Fruit fly (Drosophila melanogaster) whole organism, embryonic: ENCODE results near the gene CG34008.
A peak's percentile ranks its signal among the peaks of the same experiment; 100 is the strongest.

Source experiments
- Ada2b ChIP-seq: fragments of 200-800 bp; sonication (Bioruptor generic); IDR thresholded peaks from 2 replicates; pipeline ENCODE4 v1.3.6; 2022; ENCODE audit warnings: missing biosample characterization, missing genetic modification characterization
- Blimp-1 ChIP-seq: fragments of 200-800 bp; sonication (Bioruptor generic); optimal IDR thresholded peaks from 3 replicates; lab custom pipeline; 2018; ENCODE audit warnings: missing biosample characterization, missing genetic modification characterization, mild to moderate bottlenecking, moderate library complexity, missing genetic modification reagents
- Bteb2 ChIP-seq: fragments of 200-800 bp; sonication (Bioruptor generic); optimal IDR thresholded peaks from 2 replicates; lab custom pipeline; 2016; ENCODE audit warnings: missing biosample characterization, missing genetic modification characterization
- CG1024 ChIP-seq: fragments of 200-800 bp; sonication (Bioruptor generic); IDR thresholded peaks from 2 replicates; pipeline ENCODE4 v1.3.6; 2022; ENCODE audit warnings: missing biosample characterization, missing genetic modification characterization
- CG10366 ChIP-seq: fragments of 200-800 bp; sonication (Bioruptor generic); IDR thresholded peaks from 2 replicates; pipeline ENCODE4 v1.3.6; 2022; ENCODE audit warnings: missing biosample characterization, missing genetic modification characterization
- CG10543 ChIP-seq: fragments of 200-800 bp; sonication (Bioruptor generic); optimal IDR thresholded peaks from 3 replicates; lab custom pipeline; 2017; ENCODE audit warnings: missing biosample characterization, mild to moderate bottlenecking, missing genetic modification characterization, moderate library complexity
- CG11247 ChIP-seq: fragments of 200-800 bp; sonication (Bioruptor generic); IDR thresholded peaks from 2 replicates; pipeline ENCODE4 v1.3.6; 2022; ENCODE audit warnings: missing biosample characterization, missing genetic modification characterization
- CG11456 ChIP-seq: fragments of 200-800 bp; sonication (Bioruptor generic); IDR thresholded peaks from 3 replicates; pipeline ENCODE4 v1.3.6; 2022; ENCODE audit warnings: missing biosample characterization, missing genetic modification characterization
- CG13123 ChIP-seq: fragments of 200-800 bp; sonication (Bioruptor generic); optimal IDR thresholded peaks from 2 replicates; lab custom pipeline; 2016; ENCODE audit warnings: missing biosample characterization, missing genetic modification characterization
- CG14441 ChIP-seq: fragments of 200-800 bp; sonication (Bioruptor generic); IDR thresholded peaks from 2 replicates; pipeline ENCODE4 v1.3.6; 2022; ENCODE audit warnings: missing biosample characterization, missing genetic modification characterization
- CG1529 ChIP-seq: fragments of 200-800 bp; sonication (Bioruptor generic); optimal IDR thresholded peaks from 3 replicates; lab custom pipeline; 2018; ENCODE audit warnings: missing biosample characterization, missing genetic modification characterization
- CG15601 ChIP-seq: fragments of 200-800 bp; sonication (Bioruptor generic); optimal IDR thresholded peaks from 3 replicates; lab custom pipeline; 2019; ENCODE audit warnings: missing biosample characterization, mild to moderate bottlenecking, missing genetic modification characterization, moderate library complexity
- CG1603 ChIP-seq: fragments of 200-800 bp; sonication (Bioruptor generic); optimal IDR thresholded peaks from 2 replicates; lab custom pipeline; 2019; ENCODE audit warnings: missing biosample characterization, mild to moderate bottlenecking, missing genetic modification characterization, moderate library complexity
- CG16779 ChIP-seq: fragments of 200-800 bp; sonication (Bioruptor generic); IDR thresholded peaks from 2 replicates; pipeline ENCODE4 v1.3.6; 2022; ENCODE audit warnings: missing biosample characterization, missing genetic modification characterization
- CG17361 ChIP-seq: fragments of 200-800 bp; sonication (Bioruptor generic); IDR thresholded peaks from 3 replicates; pipeline ENCODE4 v1.3.6; 2022; ENCODE audit warnings: missing biosample characterization, missing genetic modification characterization
- CG17385 ChIP-seq: fragments of 200-800 bp; sonication (Bioruptor generic); optimal IDR thresholded peaks from 3 replicates; lab custom pipeline; 2018; ENCODE audit warnings: missing biosample characterization, mild to moderate bottlenecking, missing genetic modification characterization
- CG3847 ChIP-seq: fragments of 200-800 bp; sonication (Bioruptor generic); IDR thresholded peaks from 2 replicates; pipeline ENCODE4 v1.3.6; 2022; ENCODE audit warnings: missing biosample characterization, missing genetic modification characterization
- CG4360 ChIP-seq: fragments of 200-800 bp; sonication (Bioruptor generic); IDR thresholded peaks from 2 replicates; pipeline ENCODE4 v1.3.6; 2022; ENCODE audit warnings: missing biosample characterization, missing genetic modification characterization
- CG4707 ChIP-seq: fragments of 200-800 bp; sonication (Bioruptor generic); optimal IDR thresholded peaks from 2 replicates; lab custom pipeline; 2018; ENCODE audit warnings: missing biosample characterization, mild to moderate bottlenecking, missing genetic modification characterization, moderate library complexity
- CG4854 ChIP-seq: fragments of 200-800 bp; sonication (Bioruptor generic); optimal IDR thresholded peaks from 2 replicates; lab custom pipeline; 2016; ENCODE audit warnings: missing biosample characterization, missing genetic modification characterization, inconsistent platforms
- CG6813 ChIP-seq: fragments of 200-800 bp; sonication (Bioruptor generic); optimal IDR thresholded peaks from 2 replicates; lab custom pipeline; 2017; ENCODE audit warnings: missing biosample characterization, missing genetic modification characterization, mild to moderate bottlenecking, moderate library complexity, missing genetic modification reagents
- CG7745 ChIP-seq: fragments of 200-800 bp; sonication (Bioruptor generic); optimal IDR thresholded peaks from 2 replicates; lab custom pipeline; 2018; ENCODE audit warnings: missing biosample characterization, mild to moderate bottlenecking, missing genetic modification characterization, moderate library complexity
- CG8281 ChIP-seq: fragments of 200-800 bp; sonication (Bioruptor generic); optimal IDR thresholded peaks from 2 replicates; lab custom pipeline; 2018; ENCODE audit warnings: missing biosample characterization, mild to moderate bottlenecking, missing genetic modification characterization, moderate library complexity
- CG8478 ChIP-seq: fragments of >200 bp; optimal IDR thresholded peaks from 2 replicates; lab custom pipeline; 2018
- CG8944 ChIP-seq: fragments of 200-800 bp; sonication (Bioruptor generic); optimal IDR thresholded peaks from 3 replicates; lab custom pipeline; 2016; ENCODE audit warnings: missing biosample characterization, missing genetic modification characterization
- Dek ChIP-seq: fragments of 200-800 bp; sonication (Bioruptor generic); optimal IDR thresholded peaks from 3 replicates; lab custom pipeline; 2019; ENCODE audit warnings: missing biosample characterization, mild to moderate bottlenecking, missing genetic modification characterization, moderate library complexity
- Dip2 ChIP-seq: fragments of 200-800 bp; sonication (Bioruptor generic); IDR thresholded peaks from 2 replicates; pipeline ENCODE4 v1.3.6; 2022; ENCODE audit warnings: missing biosample characterization, missing genetic modification characterization
- Doc3 ChIP-seq: fragments of 200-800 bp; sonication (Bioruptor generic); IDR thresholded peaks from 3 replicates; pipeline ENCODE4 v1.3.6; 2022; ENCODE audit warnings: missing biosample characterization, missing genetic modification characterization; ENCODE audit not compliant: partially characterized antibody
- Eip74EF ChIP-seq, 2 experiments: fragments of 200-800 bp in 1 of 2; fragments of >200 bp in 1 of 2; sonication (Bioruptor generic) in 1 of 2; optimal IDR thresholded peaks; 2 replicates each; lab custom pipeline; 2017 to 2019; ENCODE audit warnings: missing biosample characterization in 2 of 2, missing genetic modification characterization in 2 of 2, mild to moderate bottlenecking in 1 of 2, moderate library complexity in 1 of 2
- HHEX ChIP-seq: fragments of 200-800 bp; sonication (Bioruptor generic); optimal IDR thresholded peaks from 3 replicates; lab custom pipeline; 2017; ENCODE audit warnings: missing biosample characterization, mild to moderate bottlenecking, missing genetic modification characterization, missing genetic modification reagents
- Med ChIP-seq: fragments of 200-800 bp; sonication (Bioruptor generic); peaks from one replicate; lab custom pipeline; 2016; ENCODE audit warnings: missing biosample characterization, missing genetic modification characterization, mild to moderate bottlenecking, inconsistent platforms, moderate library complexity
- Neu2 ChIP-seq: fragments of 200-800 bp; sonication (Bioruptor generic); optimal IDR thresholded peaks from 3 replicates; lab custom pipeline; 2016; ENCODE audit warnings: missing biosample characterization, missing genetic modification characterization, borderline replicate concordance
- Oli ChIP-seq: fragments of 200-800 bp; sonication (Bioruptor generic); optimal IDR thresholded peaks from 2 replicates; lab custom pipeline; 2018; ENCODE audit warnings: missing biosample characterization, mild to moderate bottlenecking, missing genetic modification characterization, moderate library complexity
- Pdp1 ChIP-seq, 2 experiments: fragments of 200-800 bp; sonication (Bioruptor generic); optimal IDR thresholded peaks; 3 replicates each; lab custom pipeline; 2016; ENCODE audit warnings: missing biosample characterization in 2 of 2, missing genetic modification characterization in 2 of 2, mild to moderate bottlenecking in 1 of 2, moderate library complexity in 1 of 2
- Ravus ChIP-seq: fragments of 200-800 bp; sonication (Bioruptor generic); IDR thresholded peaks from 2 replicates; pipeline ENCODE4 v1.3.6; 2022; ENCODE audit warnings: missing biosample characterization, missing genetic modification characterization
- Six4 ChIP-seq: fragments of 200-800 bp; sonication (Bioruptor generic); optimal IDR thresholded peaks from 2 replicates; lab custom pipeline; 2016; ENCODE audit warnings: missing biosample characterization, missing genetic modification characterization
- Spps ChIP-seq: fragments of 200-800 bp; sonication (Bioruptor generic); optimal IDR thresholded peaks from 2 replicates; lab custom pipeline; 2018; ENCODE audit warnings: missing biosample characterization, mild to moderate bottlenecking, missing genetic modification characterization
- Trl ChIP-seq, 3 experiments: fragments of >200 bp in 2 of 3; fragments of 200-800 bp in 1 of 3; sonication (Bioruptor generic) in 1 of 3; optimal IDR thresholded peaks; 2 replicates in 1 of 3; 3 replicates in 2 of 3; lab custom pipeline; 2016 to 2017; ENCODE audit warnings: missing biosample characterization in 1 of 3, missing genetic modification characterization in 1 of 3
- chn ChIP-seq: fragments of 200-800 bp; sonication (Bioruptor generic); optimal IDR thresholded peaks from 2 replicates; lab custom pipeline; 2016; ENCODE audit warnings: missing biosample characterization, missing genetic modification characterization
- dimm ChIP-seq: fragments of 200-800 bp; sonication (Bioruptor generic); IDR thresholded peaks from 2 replicates; pipeline ENCODE4 v1.3.6; 2022; ENCODE audit warnings: missing biosample characterization, missing genetic modification characterization
- jing ChIP-seq: fragments of 200-800 bp; sonication (Bioruptor generic); optimal IDR thresholded peaks from 2 replicates; lab custom pipeline; 2018; ENCODE audit warnings: missing biosample characterization, mild to moderate bottlenecking, missing genetic modification characterization
- lbe ChIP-seq: fragments of 200-800 bp; sonication (Bioruptor generic); optimal IDR thresholded peaks from 2 replicates; lab custom pipeline; 2016; ENCODE audit warnings: missing biosample characterization, mild to moderate bottlenecking, missing genetic modification characterization
- luna ChIP-seq: fragments of 200-800 bp; sonication (Bioruptor generic); optimal IDR thresholded peaks from 2 replicates; lab custom pipeline; 2016; ENCODE audit warnings: missing biosample characterization, missing genetic modification characterization
- pb ChIP-seq: fragments of 200-800 bp; sonication (Bioruptor generic); optimal IDR thresholded peaks from 3 replicates; lab custom pipeline; 2016; ENCODE audit warnings: missing biosample characterization, missing genetic modification characterization
- ssp ChIP-seq: fragments of 200-800 bp; sonication (Bioruptor generic); IDR thresholded peaks from 2 replicates; pipeline ENCODE4 v1.3.6; 2022; ENCODE audit warnings: missing biosample characterization, missing genetic modification characterization
- tgo ChIP-seq: fragments of 200-800 bp; sonication (Bioruptor generic); IDR thresholded peaks from 3 replicates; pipeline ENCODE4 v1.3.6; 2022; ENCODE audit warnings: missing biosample characterization, missing genetic modification characterization
- tio ChIP-seq: fragments of 200-800 bp; sonication (Bioruptor generic); optimal IDR thresholded peaks from 2 replicates; lab custom pipeline; 2017; ENCODE audit warnings: missing biosample characterization, missing genetic modification characterization, inconsistent platforms
- tx ChIP-seq: fragments of 200-800 bp; sonication (Bioruptor generic); optimal IDR thresholded peaks from 2 replicates; lab custom pipeline; 2016; ENCODE audit warnings: missing biosample characterization, missing genetic modification characterization
- zfh2 ChIP-seq: fragments of 200-800 bp; sonication (Bioruptor generic); optimal IDR thresholded peaks from 2 replicates; lab custom pipeline; 2016; ENCODE audit warnings: missing biosample characterization, missing genetic modification characterization

The CG34008 gene

DNA sequence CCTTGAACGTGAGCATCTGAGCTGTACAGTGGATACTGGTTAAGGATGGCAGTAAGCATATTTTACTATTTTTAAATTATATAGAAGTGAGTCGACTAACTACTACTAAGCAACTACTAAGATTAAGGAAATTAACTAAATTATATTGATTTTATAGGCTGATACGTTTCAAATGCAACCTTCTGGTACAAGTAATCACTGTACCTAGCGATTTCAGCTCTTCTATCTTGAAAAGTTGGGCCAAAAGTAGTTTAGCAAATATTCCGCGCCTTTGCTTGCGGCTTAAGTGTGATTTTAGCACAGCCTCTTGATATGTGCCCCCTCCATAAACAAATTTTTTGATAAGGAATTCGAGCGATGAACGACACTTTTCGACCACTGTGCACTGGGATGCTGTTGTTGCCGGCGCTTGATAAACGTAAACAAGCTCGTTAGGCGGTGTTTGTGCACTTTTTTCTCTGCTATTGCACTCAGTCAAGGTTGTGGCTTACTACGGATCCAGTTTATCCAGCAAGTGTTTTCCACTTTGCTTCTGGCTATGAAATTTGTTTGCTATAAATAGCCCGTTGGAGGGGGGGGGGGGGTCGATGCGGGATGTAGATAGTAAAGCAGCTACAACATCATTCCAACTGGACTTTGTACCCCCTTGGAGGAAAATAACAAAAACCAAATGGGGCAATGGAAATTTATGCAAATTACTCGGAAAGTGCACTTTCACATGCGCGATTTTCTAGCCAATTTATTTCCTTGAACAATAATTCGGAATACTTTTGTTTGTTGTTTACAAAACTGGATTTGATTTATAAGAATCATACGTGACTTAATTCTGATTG, 24.8 kb downstream of the CG34008 start (continued):
- TF ChIP-seq CG15601 (tag; lab: Kevin White, UChicago) (no peak), CG7745 (tag; lab: Kevin White, UChicago) (no peak), CG8944 (no peak), CG1024 (GFP tag; lab: Robert Waterston, UW) (peak; percentile 11; the same call in 1 of the 2 replicates), Spps (no peak), CG14441 (peak; percentile 89), CG13123 (GFP tag; lab: Kevin White, UChicago) (no peak), Eip74EF (GFP tag; optimal IDR thresholded peaks at IDR 0.05; lab: Kevin White, UChicago) (no peak), Neu2 (no peak), CG11456 (GFP tag; lab: Robert Waterston, UW) (peak; percentile 74), CG8281 (tag; lab: Kevin White, UChicago) (no peak), tx (GFP tag; lab: Kevin White, UChicago) (no peak), Med (GFP tag; lab: Kevin White, UChicago) (peak; percentile 88), ssp (GFP tag; lab: Robert Waterston, UW) (peak; percentile 33; the same call in 1 of the 2 replicates), lbe (no peak), jing (GFP tag; lab: Kevin White, UChicago) (peak; percentile 4), CG1529 (no peak), tio (GFP tag; lab: Kevin White, UChicago) (peak; percentile 61), zfh2 (peak; percentile 66), Bteb2 (GFP tag; lab: Kevin White, UChicago) (peak; percentile 5), CG10366 (GFP tag; lab: Robert Waterston, UW) (peak; percentile 69), CG3847 (GFP tag; lab: Robert Waterston, UW) (peak; percentile 63), CG4854 (peak; percentile 33), Dek (peak; percentile 53), CG10543 (no peak), Blimp-1 (GFP tag; lab: Kevin White, UChicago) (peak; percentile 38), luna (no peak), HHEX (GFP tag; lab: Kevin White, UChicago) (no peak), CG8478 (lab: Kevin White, UChicago) (no peak), Dip2 (GFP tag; lab: Robert Waterston, UW) (no peak; the same call in 1 of the 2 replicates), CG1603 (tag; lab: Kevin White, UChicago) (no peak), Pdp1 (GFP tag; optimal IDR thresholded peaks at IDR 0.05; lab: Kevin White, UChicago) (peak in 1 of 2 experiments; percentile 1), Trl (optimal IDR thresholded peaks at IDR 0.05; lab: Kevin White, UChicago) (no peak), Trl (GFP tag; optimal IDR thresholded peaks at IDR 0.05; lab: Kevin White, UChicago) (no peak), CG4707 (no peak), CG11247 (GFP tag; lab: Robert Waterston, UW) (peak; percentile 79), Ravus (GFP tag; lab: Robert Waterston, UW) (peak; percentile 78), Ada2b (peak; percentile 85), CG16779 (peak; percentile 83), pb (no peak), Doc3 (no peak), Oli (tag; lab: Kevin White, UChicago) (peak; percentile 78), Six4 (GFP tag; lab: Kevin White, UChicago) (peak; percentile 37), CG4360 (GFP tag; lab: Robert Waterston, UW) (peak; percentile 26; the same call in 1 of the 2 replicates), tgo (GFP tag; lab: Robert Waterston, UW) (peak; percentile 83), CG6813 (GFP tag; lab: Kevin White, UChicago) (peak; percentile 46), dimm (peak; percentile 67), CG17385 (GFP tag; lab: Kevin White, UChicago) (peak; percentile 10), chn (GFP tag; lab: Kevin White, UChicago) (no peak), CG17361 (GFP tag; lab: Robert Waterston, UW) (peak; percentile 73)
